Worm (Caenorhabditis elegans) whole organism, mixed stage, embryonic: ENCODE measurements around the gene clc-1.

Source experiments
- ceh-39 ChIP-seq: fragments of 150-350 bp; optimal IDR thresholded peaks from 2 replicates; lab custom pipeline; 2014; ENCODE audit warnings: missing biosample characterization, missing genetic modification characterization
- nhr-12 ChIP-seq: fragments of 150-350 bp; optimal IDR thresholded peaks from 2 replicates; lab custom pipeline; 2014; ENCODE audit warnings: missing biosample characterization, missing genetic modification characterization
- nhr-76 ChIP-seq: sonication (generic microtip); optimal IDR thresholded peaks from 2 replicates; lab custom pipeline; 2017; ENCODE audit warnings: missing biosample characterization, missing genetic modification characterization
- snpc-4 ChIP-seq: fragments of 150-350 bp; optimal IDR thresholded peaks from 2 replicates; lab custom pipeline; 2014; ENCODE audit warnings: missing biosample characterization, missing genetic modification characterization
- unc-120 ChIP-seq: sonication (generic microtip); optimal IDR thresholded peaks from 2 replicates; lab custom pipeline; 2017; ENCODE audit warnings: missing genetic modification characterization, missing compliant biosample characterization; ENCODE audit not compliant: poor library complexity, severe bottlenecking
- zip-8 ChIP-seq: fragments of 150-350 bp; optimal IDR thresholded peaks from 2 replicates; lab custom pipeline; 2014; ENCODE audit warnings: missing biosample characterization, missing genetic modification characterization
- ztf-11 ChIP-seq: fragments of 150-350 bp; optimal IDR thresholded peaks from 2 replicates; lab custom pipeline; 2014; ENCODE audit warnings: missing biosample characterization, missing genetic modification characterization

- TF ChIP-seq nhr-12 (tag; lab: Kevin White, UChicago) = peak; percentile 6
- TF ChIP-seq ceh-39 (tag; lab: Kevin White, UChicago) = peak; percentile 16
- TF ChIP-seq snpc-4 = no peak
- no peak for TF ChIP-seq nhr-76 (tag; lab: Kevin White, UChicago)
- TF ChIP-seq zip-8 (tag; lab: Kevin White, UChicago) = no peak
- TF ChIP-seq ztf-11 (tag; lab: Kevin White, UChicago) = peak; percentile 69
- TF ChIP-seq unc-120 = peak; percentile 46
These were observed 48.2 kb downstream of the clc-1 start for ce11 chrX:11095480-11095879.
